Fruit fly (Drosophila melanogaster) whole organism, embryonic: ENCODE results near the gene CG34268.

Source experiments
- Abd-B ChIP-seq: fragments of 200-800 bp; sonication (Bioruptor generic); optimal IDR thresholded peaks from 2 replicates; lab custom pipeline; 2018; ENCODE audit warnings: missing biosample characterization, mild to moderate bottlenecking, missing genetic modification characterization, moderate library complexity
- Aef1 ChIP-seq: fragments of 200-800 bp; sonication (Bioruptor generic); IDR thresholded peaks from 3 replicates; pipeline ENCODE4 v1.3.6; 2022; ENCODE audit warnings: missing biosample characterization, missing genetic modification characterization
- Antp ChIP-seq: fragments of 200-800 bp; sonication (Bioruptor generic); optimal IDR thresholded peaks from 3 replicates; lab custom pipeline; 2016; ENCODE audit warnings: missing biosample characterization, missing genetic modification characterization
- Asciz ChIP-seq: fragments of 200-800 bp; sonication (Bioruptor generic); optimal IDR thresholded peaks from 2 replicates; lab custom pipeline; 2017; ENCODE audit warnings: missing biosample characterization, mild to moderate bottlenecking, missing genetic modification characterization, missing genetic modification reagents
- CG10267 ChIP-seq: fragments of 200-800 bp; sonication (Bioruptor generic); optimal IDR thresholded peaks from 2 replicates; lab custom pipeline; 2018; ENCODE audit warnings: missing biosample characterization, mild to moderate bottlenecking, missing genetic modification characterization, moderate library complexity
- CG12299 ChIP-seq: fragments of 200-800 bp; sonication (Bioruptor generic); optimal IDR thresholded peaks from 2 replicates; lab custom pipeline; 2018; ENCODE audit warnings: missing biosample characterization, mild to moderate bottlenecking, missing genetic modification characterization
- CG14014 ChIP-seq: fragments of 200-800 bp; sonication (Bioruptor generic); IDR thresholded peaks from 2 replicates; pipeline ENCODE4 v1.3.6; 2022; ENCODE audit warnings: missing biosample characterization, missing genetic modification characterization
- CG14441 ChIP-seq: fragments of 200-800 bp; sonication (Bioruptor generic); IDR thresholded peaks from 2 replicates; pipeline ENCODE4 v1.3.6; 2022; ENCODE audit warnings: missing biosample characterization, missing genetic modification characterization
- CG14965 ChIP-seq: fragments of 200-800 bp; sonication (Bioruptor generic); optimal IDR thresholded peaks from 2 replicates; lab custom pipeline; 2016; ENCODE audit warnings: missing biosample characterization, missing genetic modification characterization, borderline replicate concordance
- CG15696 ChIP-seq: fragments of 200-800 bp; sonication (Bioruptor generic); optimal IDR thresholded peaks from 2 replicates; lab custom pipeline; 2019; ENCODE audit warnings: missing biosample characterization, mild to moderate bottlenecking, missing genetic modification characterization, moderate library complexity
- CG16813 ChIP-seq: fragments of 200-800 bp; sonication (Bioruptor generic); IDR thresholded peaks from 3 replicates; pipeline ENCODE4 v1.3.6; 2022; ENCODE audit warnings: missing biosample characterization, missing genetic modification characterization; ENCODE audit not compliant: partially characterized antibody
- CG16815 ChIP-seq: fragments of 200-800 bp; sonication (Bioruptor generic); optimal IDR thresholded peaks from 3 replicates; lab custom pipeline; 2017; ENCODE audit warnings: missing biosample characterization, mild to moderate bottlenecking, missing genetic modification characterization
- CG18619 ChIP-seq: fragments of 200-800 bp; sonication (Bioruptor generic); optimal IDR thresholded peaks from 3 replicates; lab custom pipeline; 2017; ENCODE audit warnings: missing biosample characterization, mild to moderate bottlenecking, missing genetic modification characterization
- CG2202 ChIP-seq: fragments of 200-800 bp; sonication (Bioruptor generic); optimal IDR thresholded peaks from 2 replicates; lab custom pipeline; 2018; ENCODE audit warnings: missing biosample characterization, mild to moderate bottlenecking, missing genetic modification characterization
- CG34224 ChIP-seq: fragments of 200-800 bp; sonication (Bioruptor generic); IDR thresholded peaks from 3 replicates; pipeline ENCODE4 v1.3.6; 2022; ENCODE audit warnings: missing biosample characterization, missing genetic modification characterization; ENCODE audit not compliant: partially characterized antibody
- CG4707 ChIP-seq: fragments of 200-800 bp; sonication (Bioruptor generic); optimal IDR thresholded peaks from 2 replicates; lab custom pipeline; 2018; ENCODE audit warnings: missing biosample characterization, mild to moderate bottlenecking, missing genetic modification characterization, moderate library complexity
- CG7928 ChIP-seq: fragments of 200-800 bp; sonication (Bioruptor generic); optimal IDR thresholded peaks from 2 replicates; lab custom pipeline; 2017; ENCODE audit warnings: missing biosample characterization, mild to moderate bottlenecking, missing genetic modification characterization
- CG7987 ChIP-seq: fragments of 200-800 bp; sonication (Bioruptor generic); optimal IDR thresholded peaks from 2 replicates; lab custom pipeline; 2018; ENCODE audit warnings: missing biosample characterization, mild to moderate bottlenecking, missing genetic modification characterization, moderate library complexity
- CG9932 ChIP-seq: fragments of 200-800 bp; sonication (Bioruptor generic); IDR thresholded peaks from 2 replicates; pipeline ENCODE4 v1.3.6; 2022; ENCODE audit warnings: missing biosample characterization, missing genetic modification characterization
- Chrac-16 ChIP-seq: fragments of 200-800 bp; sonication (Bioruptor generic); optimal IDR thresholded peaks from 3 replicates; lab custom pipeline; 2016; ENCODE audit warnings: missing biosample characterization, missing genetic modification characterization
- D19A ChIP-seq: fragments of 200-800 bp; optimal IDR thresholded peaks from 3 replicates; lab custom pipeline; 2019; ENCODE audit warnings: missing biosample characterization, mild to moderate bottlenecking, missing genetic modification characterization, moderate library complexity
- H2.0 ChIP-seq: fragments of 200-800 bp; sonication (Bioruptor generic); IDR thresholded peaks from 2 replicates; pipeline ENCODE4 v1.3.6; 2022; ENCODE audit warnings: missing biosample characterization, missing genetic modification characterization
- Hmr ChIP-seq: fragments of 200-800 bp; sonication (Bioruptor generic); optimal IDR thresholded peaks from 3 replicates; lab custom pipeline; 2017; ENCODE audit warnings: mild to moderate bottlenecking, missing biosample characterization, missing genetic modification reagents, missing genetic modification characterization
- Hr78 ChIP-seq, 2 experiments: fragments of 200-800 bp in 1 of 2; fragments of >200 bp in 1 of 2; sonication (Bioruptor generic) in 1 of 2; optimal IDR thresholded peaks; 2 replicates each; lab custom pipeline; 2017 to 2019; ENCODE audit warnings: missing biosample characterization in 2 of 2, missing genetic modification characterization in 2 of 2, mild to moderate bottlenecking in 1 of 2, moderate library complexity in 1 of 2
- MESR4 ChIP-seq: fragments of 200-800 bp; sonication (Bioruptor generic); optimal IDR thresholded peaks from 2 replicates; lab custom pipeline; 2018; ENCODE audit warnings: missing biosample characterization, mild to moderate bottlenecking, missing genetic modification characterization, moderate library complexity
- Neu2 ChIP-seq: fragments of 200-800 bp; sonication (Bioruptor generic); optimal IDR thresholded peaks from 3 replicates; lab custom pipeline; 2016; ENCODE audit warnings: missing biosample characterization, missing genetic modification characterization, borderline replicate concordance
- NfI ChIP-seq: fragments of 200-800 bp; sonication (Bioruptor generic); optimal IDR thresholded peaks from 3 replicates; lab custom pipeline; 2018; ENCODE audit warnings: missing biosample characterization, mild to moderate bottlenecking, missing genetic modification characterization, moderate library complexity
- ab ChIP-seq: fragments of 200-800 bp; sonication (Bioruptor generic); optimal IDR thresholded peaks from 2 replicates; lab custom pipeline; 2016; ENCODE audit warnings: missing biosample characterization, missing genetic modification characterization
- amos ChIP-seq: fragments of 200-800 bp; sonication (Bioruptor generic); IDR thresholded peaks from 2 replicates; pipeline ENCODE4 v1.3.6; 2022; ENCODE audit warnings: missing biosample characterization, missing genetic modification characterization; ENCODE audit not compliant: partially characterized antibody
- ap ChIP-seq: fragments of 200-800 bp; sonication (Bioruptor generic); IDR thresholded peaks from 2 replicates; pipeline ENCODE4 v1.3.6; 2022; ENCODE audit warnings: missing biosample characterization, missing genetic modification characterization
- bsh ChIP-seq, 2 experiments: fragments of 200-800 bp; sonication (Bioruptor generic); optimal IDR thresholded peaks; 2 replicates each; lab custom pipeline; 2017 to 2018; ENCODE audit warnings: mild to moderate bottlenecking in 2 of 2, missing biosample characterization in 2 of 2, missing genetic modification characterization in 2 of 2, moderate library complexity in 1 of 2
- chif ChIP-seq, 2 experiments: fragments of 200-800 bp; sonication (Bioruptor generic); optimal IDR thresholded peaks; 3 replicates each; lab custom pipeline; 2016; ENCODE audit warnings: missing biosample characterization in 2 of 2, missing genetic modification characterization in 2 of 2
- chn ChIP-seq: fragments of 200-800 bp; sonication (Bioruptor generic); optimal IDR thresholded peaks from 2 replicates; lab custom pipeline; 2016; ENCODE audit warnings: missing biosample characterization, missing genetic modification characterization
- ci ChIP-seq: fragments of 200-800 bp; sonication (Bioruptor generic); IDR thresholded peaks from 3 replicates; pipeline ENCODE4 v1.3.6; 2022; ENCODE audit warnings: missing biosample characterization, missing genetic modification characterization
- crol ChIP-seq: fragments of 200-800 bp; sonication (Bioruptor generic); IDR thresholded peaks from 2 replicates; pipeline ENCODE4 v1.3.6; 2022; ENCODE audit warnings: missing biosample characterization, missing genetic modification characterization
- da ChIP-seq: fragments of 200-800 bp; sonication (Bioruptor generic); optimal IDR thresholded peaks from 2 replicates; lab custom pipeline; 2016; ENCODE audit warnings: missing biosample characterization, missing genetic modification characterization
- en ChIP-seq: fragments of 200-800 bp; sonication (Bioruptor generic); optimal IDR thresholded peaks from 2 replicates; lab custom pipeline; 2016; ENCODE audit warnings: missing biosample characterization, missing genetic modification characterization
- gce ChIP-seq: fragments of 200-800 bp; sonication (Bioruptor generic); IDR thresholded peaks from 3 replicates; pipeline ENCODE4 v1.3.6; 2022; ENCODE audit warnings: missing biosample characterization, missing genetic modification characterization
- grn ChIP-seq: fragments of 200-800 bp; sonication (Bioruptor generic); optimal IDR thresholded peaks from 3 replicates; lab custom pipeline; 2017; ENCODE audit warnings: missing biosample characterization, missing genetic modification characterization
- h ChIP-seq: fragments of >200 bp; optimal IDR thresholded peaks from 2 replicates; lab custom pipeline; 2017
- kah ChIP-seq: fragments of 200-800 bp; sonication (Bioruptor generic); optimal IDR thresholded peaks from 2 replicates; lab custom pipeline; 2018; ENCODE audit warnings: missing biosample characterization, mild to moderate bottlenecking, missing genetic modification characterization
- kni ChIP-seq: fragments of 200-800 bp; sonication (Bioruptor generic); optimal IDR thresholded peaks from 3 replicates; lab custom pipeline; 2017; ENCODE audit warnings: mild to moderate bottlenecking, missing biosample characterization, missing genetic modification reagents, missing genetic modification characterization
- onecut ChIP-seq: fragments of 200-800 bp; sonication (Bioruptor generic); IDR thresholded peaks from 2 replicates; pipeline ENCODE4 v1.3.6; 2022; ENCODE audit warnings: missing biosample characterization, missing genetic modification characterization
- pho ChIP-seq: fragments of 200-800 bp; sonication (Bioruptor generic); optimal IDR thresholded peaks from 2 replicates; lab custom pipeline; 2016; ENCODE audit warnings: missing biosample characterization, missing genetic modification characterization
- run ChIP-seq: fragments of 200-800 bp; sonication (Bioruptor generic); optimal IDR thresholded peaks from 3 replicates; lab custom pipeline; 2018; ENCODE audit warnings: missing biosample characterization, mild to moderate bottlenecking, missing genetic modification characterization
- schlank ChIP-seq: fragments of 200-800 bp; sonication (Bioruptor generic); optimal IDR thresholded peaks from 2 replicates; lab custom pipeline; 2018; ENCODE audit warnings: missing biosample characterization, mild to moderate bottlenecking, missing genetic modification characterization
- sd ChIP-seq: fragments of 200-800 bp; sonication (Bioruptor generic); optimal IDR thresholded peaks from 3 replicates; lab custom pipeline; 2018; ENCODE audit warnings: missing biosample characterization, mild to moderate bottlenecking, missing genetic modification characterization, moderate library complexity
- seq ChIP-seq: fragments of 200-800 bp; sonication (Bioruptor generic); IDR thresholded peaks from 2 replicates; pipeline ENCODE4 v1.3.6; 2022; ENCODE audit warnings: missing biosample characterization, missing genetic modification characterization
- sr ChIP-seq: fragments of 200-800 bp; sonication (Bioruptor generic); IDR thresholded peaks from 3 replicates; pipeline ENCODE4 v1.3.6; 2022; ENCODE audit warnings: missing biosample characterization, missing genetic modification characterization
- sug ChIP-seq: fragments of 200-800 bp; optimal IDR thresholded peaks from 2 replicates; lab custom pipeline; 2019; ENCODE audit warnings: missing biosample characterization, mild to moderate bottlenecking, missing genetic modification characterization, moderate library complexity
- toy ChIP-seq: fragments of 200-800 bp; sonication (Bioruptor generic); IDR thresholded peaks from 2 replicates; pipeline ENCODE4 v1.3.6; 2022; ENCODE audit warnings: missing biosample characterization, missing genetic modification characterization
- usp ChIP-seq: fragments of >200 bp; optimal IDR thresholded peaks from 2 replicates; lab custom pipeline; 2017; ENCODE audit warnings: missing biosample characterization, missing genetic modification characterization
- zf30C ChIP-seq: fragments of 200-800 bp; sonication (Bioruptor generic); optimal IDR thresholded peaks from 3 replicates; lab custom pipeline; 2018; ENCODE audit warnings: missing biosample characterization, mild to moderate bottlenecking, missing genetic modification characterization

The CG34268 gene

DNA sequence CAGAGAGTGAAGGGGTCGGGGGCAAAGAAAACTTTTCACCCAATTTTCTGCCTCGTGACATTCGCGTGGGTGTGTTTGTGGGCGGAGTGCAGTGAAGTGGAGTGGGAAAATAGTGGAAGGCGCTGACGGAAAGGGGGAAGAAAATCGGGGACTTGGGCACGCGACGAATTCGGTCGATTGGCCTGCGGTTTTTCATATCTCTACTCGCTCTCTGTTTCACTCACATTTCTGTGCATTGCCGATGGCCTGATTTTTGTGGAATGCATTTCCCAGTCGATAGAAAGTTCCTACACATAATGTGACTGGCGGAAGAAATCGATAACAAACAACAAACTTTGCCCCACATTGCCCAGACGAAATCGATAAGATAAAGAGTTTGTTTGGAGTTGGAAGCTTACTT is 27.7 kb upstream of the CG34268 start:
- no peak for TF ChIP-seq usp (GFP tag; lab: Kevin White, UChicago)
- no peak for TF ChIP-seq ap (GFP tag; lab: Robert Waterston, UW)
- TF ChIP-seq CG34224 (GFP tag; lab: Robert Waterston, UW) = no peak
- TF ChIP-seq zf30C (GFP tag; lab: Kevin White, UChicago) = no peak
- no peak for TF ChIP-seq CG15696 (tag; lab: Kevin White, UChicago)
- no peak for TF ChIP-seq CG14014 (GFP tag; lab: Robert Waterston, UW)
- no peak for TF ChIP-seq Abd-B
- TF ChIP-seq chn (GFP tag; lab: Kevin White, UChicago) = no peak
- no peak for TF ChIP-seq CG2202
- TF ChIP-seq CG9932 (GFP tag; lab: Robert Waterston, UW) = no peak
- TF ChIP-seq CG16813 = no peak
- TF ChIP-seq CG12299 (tag; lab: Kevin White, UChicago) = no peak
- peak; percentile 41; the same call in 1 of the 2 replicates for TF ChIP-seq crol (GFP tag; lab: Robert Waterston, UW)
- peak; percentile 47; the same call in 1 of the 2 replicates for TF ChIP-seq onecut
- no peak for TF ChIP-seq gce
- no peak for TF ChIP-seq MESR4
- TF ChIP-seq run (tag; lab: Kevin White, UChicago) = peak; percentile 53
- peak in 1 of 2 experiments; percentile 26 for TF ChIP-seq Hr78 (GFP tag; optimal IDR thresholded peaks at IDR 0.05; lab: Kevin White, UChicago)
- TF ChIP-seq toy (GFP tag; lab: Robert Waterston, UW) = no peak
- no peak for TF ChIP-seq CG14965 (GFP tag; lab: Kevin White, UChicago)
- no peak for TF ChIP-seq kni (GFP tag; lab: Kevin White, UChicago)
- peak; percentile 51 for TF ChIP-seq sd (tag; lab: Kevin White, UChicago)
- TF ChIP-seq CG18619 (GFP tag; lab: Kevin White, UChicago) = no peak
- TF ChIP-seq Antp = no peak
- no peak for TF ChIP-seq CG14441 (GFP tag; lab: Robert Waterston, UW)
- peak; percentile 18 for TF ChIP-seq grn (GFP tag; lab: Kevin White, UChicago)
- no peak for TF ChIP-seq Neu2 (GFP tag; lab: Kevin White, UChicago)
- TF ChIP-seq CG10267 (tag; lab: Kevin White, UChicago) = no peak
- no peak for TF ChIP-seq NfI
- no peak for TF ChIP-seq sug (tag; lab: Kevin White, UChicago)
- no peak for TF ChIP-seq CG4707 (GFP tag; lab: Kevin White, UChicago)
- TF ChIP-seq sr (GFP tag; lab: Robert Waterston, UW) = peak; percentile 88
- TF ChIP-seq chif (GFP tag; optimal IDR thresholded peaks at IDR 0.05; lab: Kevin White, UChicago) = no peak
- TF ChIP-seq en = no peak
- peak; percentile 16; the same call in 1 of the 3 replicates for TF ChIP-seq ci (GFP tag; lab: Robert Waterston, UW)
- TF ChIP-seq Aef1 (GFP tag; lab: Robert Waterston, UW) = no peak
- TF ChIP-seq CG7928 (GFP tag; lab: Kevin White, UChicago) = no peak
- no peak for TF ChIP-seq CG16815 (GFP tag; lab: Kevin White, UChicago)
- no peak for TF ChIP-seq pho

DNA sequence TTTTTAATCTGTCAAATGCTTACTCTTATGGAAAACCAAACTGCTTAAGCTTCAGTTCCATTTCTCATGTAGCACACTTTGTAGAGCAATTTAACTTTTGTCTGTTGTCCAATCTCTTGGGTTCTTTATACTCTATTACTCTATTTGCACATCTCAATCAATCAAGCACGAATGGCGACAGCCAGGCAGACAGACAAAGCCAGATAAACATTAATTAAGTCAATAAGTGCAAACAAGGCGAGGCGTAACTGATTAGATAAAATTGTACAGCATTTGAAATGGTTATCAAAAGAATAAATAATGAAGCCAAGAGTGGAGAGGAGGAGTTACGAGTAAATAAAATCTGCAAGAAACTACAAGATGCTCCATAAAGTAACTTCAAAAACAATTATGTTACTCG is 16.9 kb upstream of the CG34268 start:
- TF ChIP-seq schlank (tag; lab: Kevin White, UChicago) = no peak
- TF ChIP-seq kah (GFP tag; lab: Kevin White, UChicago) = no peak
- no peak for TF ChIP-seq h (lab: Kevin White, UChicago)
- no peak for TF ChIP-seq ab (GFP tag; lab: Kevin White, UChicago)
- TF ChIP-seq Asciz (GFP tag; lab: Kevin White, UChicago) = peak; percentile 53
- TF ChIP-seq Chrac-16 (GFP tag; lab: Kevin White, UChicago) = no peak
- TF ChIP-seq amos (GFP tag; lab: Robert Waterston, UW) = no peak
- TF ChIP-seq seq = no peak
- TF ChIP-seq D19A (tag; lab: Kevin White, UChicago) = no peak
- TF ChIP-seq bsh (GFP tag; optimal IDR thresholded peaks at IDR 0.05; lab: Kevin White, UChicago) = peak in 1 of 2 experiments; percentile 11
- TF ChIP-seq da (GFP tag; lab: Kevin White, UChicago) = no peak
- TF ChIP-seq CG7987 (GFP tag; lab: Kevin White, UChicago) = peak; percentile 59
- no peak for TF ChIP-seq H2.0 (GFP tag; lab: Robert Waterston, UW)
- peak; percentile 7 for TF ChIP-seq Hmr
